Worm (Caenorhabditis elegans) whole organism, L3 larva: ENCODE results near the gene H40L08.7.

Source experiments
- lsy-12 ChIP-seq: sonication (generic microtip); optimal IDR thresholded peaks from 2 replicates; lab custom pipeline; 2016; ENCODE audit warnings: mild to moderate bottlenecking, missing genetic modification characterization, missing compliant biosample characterization
- nhr-237 ChIP-seq: fragments of 150-350 bp; optimal IDR thresholded peaks from 2 replicates; lab custom pipeline; 2014; ENCODE audit warnings: missing biosample characterization, missing genetic modification characterization
- pha-4 ChIP-seq: fragments of 150-350 bp; optimal IDR thresholded peaks from 2 replicates; lab custom pipeline; 2014; ENCODE audit warnings: missing biosample characterization, missing genetic modification reagents, missing genetic modification characterization
- unc-62 ChIP-seq: fragments of 150-350 bp; sonication (generic microtip); optimal IDR thresholded peaks from 4 replicates; lab custom pipeline; 2014; ENCODE audit warnings: missing biosample characterization, missing genetic modification reagents, missing genetic modification characterization

DNA sequence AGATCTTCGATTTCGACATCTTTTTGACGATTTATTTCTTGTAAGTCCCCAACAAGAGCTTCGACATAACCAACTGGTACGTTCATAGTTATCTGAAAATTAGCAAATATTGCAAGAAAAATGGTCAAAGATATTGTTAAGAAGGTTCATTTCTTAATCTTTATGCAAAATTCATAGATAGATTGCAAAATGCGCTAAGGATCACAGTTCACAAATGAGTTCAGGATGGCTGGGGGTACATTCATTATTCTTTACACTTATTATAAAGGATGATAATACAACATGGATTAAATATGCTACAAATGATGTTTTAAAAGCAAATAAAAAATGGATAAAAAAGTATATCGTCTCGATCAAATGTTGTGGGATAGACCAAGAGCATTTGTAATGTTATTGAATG lies 20.8 kb downstream of the H40L08.7 start, which contains the start of gene H03G16.5:
- TF ChIP-seq lsy-12 (no peak), nhr-237 (tag; lab: Kevin White, UChicago) (no peak), pha-4 (tag; lab: Kevin White, UChicago) (no peak), unc-62 (GFP tag; lab: Kevin White, UChicago) (no peak)
